Fruit fly (Drosophila melanogaster) whole organism: ENCODE data around the gene CG34164.

ENCODE experiments used
- CG8478 ChIP-seq: fragments of >200 bp; optimal IDR thresholded peaks from 2 replicates; lab custom pipeline; 2018; ENCODE audit warnings: inconsistent platforms
- Dll ChIP-seq: fragments of >200 bp; optimal IDR thresholded peaks from 2 replicates; lab custom pipeline; 2017
- EcR ChIP-seq, 2 experiments: fragments of >200 bp; optimal IDR thresholded peaks; 2 replicates each; lab custom pipeline; 2017; ENCODE audit warnings: missing biosample characterization in 2 of 2, missing genetic modification characterization in 2 of 2, missing genetic modification reagents in 2 of 2
- pan ChIP-seq: fragments of >200 bp; optimal IDR thresholded peaks from 2 replicates; lab custom pipeline; 2017
- psq ChIP-seq: fragments of >200 bp; optimal IDR thresholded peaks from 2 replicates; lab custom pipeline; 2017
- usp ChIP-seq: fragments of >200 bp; optimal IDR thresholded peaks from 2 replicates; lab custom pipeline; 2017; ENCODE audit warnings: missing biosample characterization, missing genetic modification characterization, mixed read lengths

The CG34164 gene

dm6 chr2L:12055837-12056388 is at the start of gene CG34164, which contains the start of the genes JhI-21 and RpL7-like:
Gene CG34164 (plus strand): TSS chr2L:12056348.
Gene JhI-21 (minus strand): TSS chr2L:12056042.
Gene RpL7-like (plus strand): TSS chr2L:12056326.
- no peak for TF ChIP-seq CG8478 (lab: Kevin White, UChicago)
- TF ChIP-seq usp (GFP tag; lab: Kevin White, UChicago): no peak
- no peak for TF ChIP-seq Dll (lab: Kevin White, UChicago)
- TF ChIP-seq psq (lab: Kevin White, UChicago): no peak
- TF ChIP-seq EcR (GFP tag; optimal IDR thresholded peaks at IDR 0.05; lab: Kevin White, UChicago): no peak
- no peak for TF ChIP-seq pan (lab: Kevin White, UChicago)

DNA sequence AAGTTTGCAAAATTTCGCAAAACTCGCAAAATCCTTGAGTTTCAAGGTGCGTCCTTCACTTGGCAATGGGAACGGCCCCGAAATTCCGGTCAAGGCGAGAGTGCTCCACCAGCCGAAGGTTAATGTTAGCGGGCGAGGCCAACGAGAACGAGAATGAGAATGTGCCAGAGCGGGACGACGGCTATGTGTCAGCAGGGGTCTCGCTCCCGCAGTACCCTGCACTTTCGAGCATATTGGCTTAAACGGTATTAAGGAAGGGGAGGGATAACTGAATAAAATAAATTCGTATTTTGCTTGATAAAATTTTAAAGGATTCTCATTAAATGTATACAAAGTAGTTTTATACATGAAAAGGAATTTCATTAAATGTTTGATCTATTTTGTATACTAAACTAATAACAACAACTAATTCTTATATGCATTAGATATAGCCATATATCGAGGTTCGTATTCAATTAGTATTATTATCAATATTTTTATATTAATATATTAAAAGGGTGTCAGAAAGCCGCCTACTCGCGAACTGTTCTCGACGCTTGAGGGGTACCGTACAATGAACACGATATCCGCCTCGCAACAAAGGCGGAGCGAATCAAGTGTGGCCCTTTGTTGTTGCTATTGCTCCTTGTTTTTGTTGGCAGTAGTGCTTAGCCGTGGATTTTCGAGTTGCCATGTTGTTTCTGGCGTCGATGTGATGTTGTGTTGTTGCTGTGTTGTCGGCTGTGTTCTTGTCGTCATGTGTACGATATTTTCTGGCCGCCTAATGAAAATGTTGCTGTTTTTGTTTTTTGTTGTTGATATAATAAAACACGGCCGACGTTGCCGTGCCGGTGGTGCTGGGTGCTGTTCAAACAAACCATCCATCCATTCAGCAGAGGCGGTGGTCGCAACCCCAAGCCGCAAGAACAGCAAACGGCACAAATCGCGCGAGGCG is 49.5 kb upstream of the CG34164 start:
- TF ChIP-seq CG8478 (lab: Kevin White, UChicago) (peak; percentile 32), EcR (GFP tag; optimal IDR thresholded peaks at IDR 0.05; lab: Kevin White, UChicago) (no peak), psq (lab: Kevin White, UChicago) (no peak), pan (lab: Kevin White, UChicago) (peak; percentile 80)

DNA sequence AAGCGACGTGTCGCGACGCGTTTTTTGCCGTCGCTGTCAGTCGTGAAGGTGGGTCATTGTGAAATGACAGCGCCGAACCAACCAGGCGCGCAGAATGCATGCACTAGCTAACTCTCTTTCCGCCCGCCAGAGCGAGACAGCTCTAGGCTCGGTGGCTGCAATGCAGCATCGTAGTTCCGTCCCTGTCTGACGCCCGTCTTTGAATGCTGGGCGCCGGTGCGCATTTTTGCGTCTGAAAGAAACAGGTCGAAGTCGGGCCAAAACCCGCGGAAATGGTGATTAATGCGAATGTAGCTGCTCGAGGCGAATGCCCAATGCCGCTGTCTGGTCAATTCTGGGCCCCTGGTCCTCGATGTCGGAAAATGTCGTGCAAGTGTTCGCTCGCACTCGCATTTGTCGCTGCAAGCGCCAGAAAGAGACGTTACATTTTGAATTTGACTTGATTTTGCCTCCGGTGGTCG is 48.8 kb upstream of the CG34164 start:
- TF ChIP-seq pan (lab: Kevin White, UChicago): no peak
- no peak for TF ChIP-seq usp (GFP tag; lab: Kevin White, UChicago)
- TF ChIP-seq CG8478 (lab: Kevin White, UChicago): peak; percentile 69
- TF ChIP-seq psq (lab: Kevin White, UChicago): no peak
- TF ChIP-seq EcR (GFP tag; optimal IDR thresholded peaks at IDR 0.05; lab: Kevin White, UChicago): peak; percentile 60 to 85
- TF ChIP-seq Dll (lab: Kevin White, UChicago): peak; percentile 21

- TF ChIP-seq CG8478 (lab: Kevin White, UChicago) (no peak), EcR (GFP tag; optimal IDR thresholded peaks at IDR 0.05; lab: Kevin White, UChicago) (no peak), Dll (lab: Kevin White, UChicago) (no peak), pan (lab: Kevin White, UChicago) (no peak), usp (GFP tag; lab: Kevin White, UChicago) (no peak)
Measured at dm6 chr2L:12007853-12008252, 48.3 kb upstream of the CG34164 start, which contains the start of gene Rh5. Gene Rh5 (plus strand): TSS chr2L:12008153.

- TF ChIP-seq CG8478 (lab: Kevin White, UChicago): no peak
- TF ChIP-seq EcR (GFP tag; optimal IDR thresholded peaks at IDR 0.05; lab: Kevin White, UChicago): peak in 1 of 2 experiments; percentile 54
Measured at dm6 chr2L:12010100-12010876, 45.9 kb upstream of the CG34164 start.

DNA sequence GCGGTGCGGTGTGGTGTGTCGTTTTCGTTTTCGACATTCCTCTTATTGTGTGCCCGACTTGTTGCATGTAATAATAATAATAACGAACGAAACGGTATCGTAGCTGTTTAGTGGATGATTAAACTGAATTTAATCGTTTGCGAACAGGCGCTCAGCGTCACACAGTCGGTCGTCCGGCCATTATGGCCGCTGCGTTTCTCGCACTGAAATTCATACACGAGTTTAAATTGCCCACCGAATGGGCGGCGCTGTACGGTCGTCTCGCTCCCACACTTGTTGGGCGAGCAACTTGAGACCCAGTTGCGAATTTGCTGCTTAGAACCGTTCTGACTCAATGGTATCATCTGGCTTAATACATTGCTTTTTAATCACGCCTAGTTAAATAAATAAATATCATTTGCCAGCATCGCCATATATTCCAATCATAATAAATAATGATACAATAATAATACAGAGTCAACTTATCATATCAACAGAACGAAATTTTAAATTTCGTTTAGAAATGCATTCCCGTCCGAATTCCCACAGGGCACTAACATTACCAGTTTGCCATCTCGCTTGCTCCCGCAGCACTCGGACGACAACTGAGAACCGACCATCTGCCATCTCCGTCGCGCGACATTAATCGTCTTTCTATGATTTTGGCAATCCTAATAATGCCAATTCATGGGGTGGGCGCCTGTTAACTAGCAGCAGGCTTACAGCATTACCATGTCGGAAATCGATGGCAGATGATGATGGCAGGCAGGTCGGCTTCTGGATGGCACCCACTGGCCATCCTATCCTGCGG is 45.1 kb upstream of the CG34164 start:
- TF ChIP-seq pan (lab: Kevin White, UChicago): no peak
- TF ChIP-seq Dll (lab: Kevin White, UChicago): peak; percentile 65
- TF ChIP-seq CG8478 (lab: Kevin White, UChicago): peak; percentile 79
- TF ChIP-seq EcR (GFP tag; optimal IDR thresholded peaks at IDR 0.05; lab: Kevin White, UChicago): no peak

DNA sequence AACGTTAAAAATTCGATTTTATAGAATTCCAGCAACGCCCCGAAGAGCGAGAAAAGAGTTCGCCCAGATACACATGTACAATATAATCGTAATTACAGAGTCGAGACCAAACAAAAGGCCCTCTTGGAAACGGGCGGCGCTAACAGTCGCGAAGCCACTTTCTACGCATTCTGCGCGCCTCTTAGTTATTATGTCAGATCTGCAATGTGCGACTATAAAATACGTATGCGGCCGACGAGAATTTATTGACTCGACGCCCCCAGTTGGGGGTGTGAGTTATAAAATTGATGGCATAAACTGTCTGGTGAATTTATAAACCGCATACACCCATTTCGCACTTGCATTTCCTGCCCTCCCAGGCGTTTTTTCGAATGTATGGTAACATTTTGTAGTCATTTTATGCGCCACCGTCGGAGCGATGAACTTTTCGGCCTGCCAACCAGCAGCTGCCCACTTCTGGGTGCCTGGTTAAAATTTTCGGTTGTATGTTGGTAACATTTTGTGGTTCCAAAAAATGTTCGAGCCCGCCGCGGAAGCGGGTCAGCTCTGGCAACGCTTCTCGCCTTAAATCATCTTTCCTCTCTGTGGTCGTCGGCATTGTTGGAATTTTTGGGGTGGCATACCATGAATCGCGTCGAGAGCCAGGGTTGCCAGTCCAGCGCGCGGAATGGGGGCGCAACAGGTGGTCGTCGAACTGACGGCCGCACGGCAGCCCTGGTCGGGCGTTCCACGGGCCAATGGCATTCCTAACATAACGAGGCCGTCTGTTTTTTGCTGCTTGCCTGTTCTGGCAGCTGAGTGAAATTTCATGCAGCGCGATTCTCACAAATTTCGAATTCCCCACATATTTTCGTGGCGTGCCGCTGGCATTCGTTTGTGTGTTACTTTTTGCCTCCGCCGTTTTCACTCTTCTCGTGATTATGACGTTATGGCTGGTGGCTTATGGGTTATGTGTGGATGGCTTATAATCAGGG is 44.2 kb upstream of the CG34164 start:
- TF ChIP-seq EcR (GFP tag; optimal IDR thresholded peaks at IDR 0.05; lab: Kevin White, UChicago) (peak; percentile 96 to 98), psq (lab: Kevin White, UChicago) (no peak), usp (GFP tag; lab: Kevin White, UChicago) (no peak), CG8478 (lab: Kevin White, UChicago) (no peak), pan (lab: Kevin White, UChicago) (no peak), Dll (lab: Kevin White, UChicago) (peak; percentile 42)

DNA sequence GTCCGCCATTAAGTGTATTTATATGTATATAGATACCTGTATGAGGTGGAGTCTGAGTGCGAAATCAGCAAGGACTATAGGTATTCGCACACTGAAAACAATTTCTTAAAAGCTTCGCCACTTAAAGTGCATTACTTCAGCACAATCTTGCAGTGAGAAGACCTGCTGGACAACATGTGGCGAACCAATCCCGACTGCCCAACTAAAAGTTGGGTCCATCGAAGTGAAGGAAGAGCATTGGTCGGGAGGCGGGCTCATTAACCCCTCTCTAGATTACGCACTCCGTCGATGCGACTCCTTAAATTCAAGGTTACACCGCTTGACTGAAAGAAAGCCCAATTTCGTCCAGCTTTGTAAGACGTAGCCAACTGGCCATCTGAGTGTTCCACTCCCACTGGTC is 42.9 kb upstream of the CG34164 start:
- TF ChIP-seq Dll (lab: Kevin White, UChicago): no peak
- no peak for TF ChIP-seq usp (GFP tag; lab: Kevin White, UChicago)
- TF ChIP-seq pan (lab: Kevin White, UChicago): no peak
- no peak for TF ChIP-seq CG8478 (lab: Kevin White, UChicago)
- peak in 1 of 2 experiments; percentile 52 for TF ChIP-seq EcR (GFP tag; optimal IDR thresholded peaks at IDR 0.05; lab: Kevin White, UChicago)
- TF ChIP-seq psq (lab: Kevin White, UChicago): no peak

dm6 chr2L:12013741-12014393 is 42.3 kb upstream of the CG34164 start:
- TF ChIP-seq EcR (GFP tag; optimal IDR thresholded peaks at IDR 0.05; lab: Kevin White, UChicago) (peak in 1 of 2 experiments; percentile 97), usp (GFP tag; lab: Kevin White, UChicago) (no peak)
